Comparison of ENCODE assay signal across 1 fruit fly cellular context in genomic region chrX:12579506-12579999, dm6.
TF ChIP-seq lines count a peak whose summit lies in the region.

No protein-coding gene starts in this region.

TF ChIP-seq in whole organism, embryonic, 481 proteins besides CTCF, POLR2A, EP300 and RAD21 (continued from another document):
- TF ChIP-seq CG5953 (GFP tag; IDR thresholded peaks at IDR 0.05; lab: Robert Waterston, UW) (peak; percentile 83; the same call in 1 of the 2 replicates), CHES-1-like (GFP tag; optimal IDR thresholded peaks at IDR 0.05; lab: Kevin White, UChicago) (peak; percentile 97), CG15696 (tag; optimal IDR thresholded peaks at IDR 0.05; lab: Kevin White, UChicago) (peak; percentile 81), gsb-n (tag; optimal IDR thresholded peaks at IDR 0.05; lab: Kevin White, UChicago) (peak; percentile 88), CG1024 (GFP tag; IDR thresholded peaks at IDR 0.05; lab: Robert Waterston, UW) (peak; percentile 64), Gsc (GFP tag; IDR thresholded peaks at IDR 0.05; lab: Robert Waterston, UW) (peak; percentile 75), Xrp1 (GFP tag; IDR thresholded peaks at IDR 0.05; lab: Robert Waterston, UW) (peak; percentile 91), BtbVII (GFP tag; optimal IDR thresholded peaks at IDR 0.05; lab: Kevin White, UChicago) (peak; percentile 98), grau (tag; optimal IDR thresholded peaks at IDR 0.05; lab: Kevin White, UChicago) (peak; percentile 96), CG12219 (GFP tag; optimal IDR thresholded peaks at IDR 0.05; lab: Kevin White, UChicago) (peak; percentile 93), Hey (tag; optimal IDR thresholded peaks at IDR 0.05; lab: Kevin White, UChicago) (peak; percentile 40), hbn (GFP tag; IDR thresholded peaks at IDR 0.05; lab: Robert Waterston, UW; ENCODE audit: partially characterized antibody) (no peak), sens-2 (GFP tag; IDR thresholded peaks at IDR 0.05; lab: Robert Waterston, UW) (peak; percentile 73), danr (GFP tag; IDR thresholded peaks at IDR 0.05; lab: Robert Waterston, UW) (peak; percentile 92), lmd (GFP tag; IDR thresholded peaks at IDR 0.05; lab: Robert Waterston, UW) (peak; percentile 96), Sin3A (optimal IDR thresholded peaks at IDR 0.05; lab: Kevin White, UChicago) (no peak), CG3847 (GFP tag; IDR thresholded peaks at IDR 0.05; lab: Robert Waterston, UW) (peak; percentile 93), CG16779 (GFP tag; IDR thresholded peaks at IDR 0.05; lab: Robert Waterston, UW) (peak; percentile 84), corto (GFP tag; optimal IDR thresholded peaks at IDR 0.05; lab: Kevin White, UChicago) (peak; percentile 89), maf-S (GFP tag; optimal IDR thresholded peaks at IDR 0.05; lab: Kevin White, UChicago) (peak; percentile 95), CG32532 (GFP tag; IDR thresholded peaks at IDR 0.05; lab: Robert Waterston, UW) (peak; percentile 93), HLH54F (GFP tag; optimal IDR thresholded peaks at IDR 0.05; lab: Kevin White, UChicago) (peak; percentile 95), ac (GFP tag; optimal IDR thresholded peaks at IDR 0.05; lab: Kevin White, UChicago) (peak; percentile 70), stc (GFP tag; IDR thresholded peaks at IDR 0.05; lab: Robert Waterston, UW) (peak; percentile 95), grn (GFP tag; optimal IDR thresholded peaks at IDR 0.05; lab: Kevin White, UChicago) (peak; percentile 39), CG12744 (GFP tag; optimal IDR thresholded peaks at IDR 0.05; lab: Kevin White, UChicago) (peak; percentile 94), pb (GFP tag; optimal IDR thresholded peaks at IDR 0.05; lab: Kevin White, UChicago) (peak; percentile 97), row (GFP tag; IDR thresholded peaks at IDR 0.05; lab: Robert Waterston, UW) (peak; percentile 93), CG11695 (GFP tag; IDR thresholded peaks at IDR 0.05; lab: Robert Waterston, UW) (peak; percentile 96), GATAe (GFP tag; conservative IDR thresholded peaks at IDR 0.05; lab: Robert Waterston, UW) (peak; percentile 64), ssp (GFP tag; IDR thresholded peaks at IDR 0.05; lab: Robert Waterston, UW) (peak; percentile 79), D19A (tag; optimal IDR thresholded peaks at IDR 0.05; lab: Kevin White, UChicago) (peak; percentile 89), ci (GFP tag; IDR thresholded peaks at IDR 0.05; lab: Robert Waterston, UW) (peak; percentile 89), Drgx (GFP tag; IDR thresholded peaks at IDR 0.05; lab: Robert Waterston, UW) (peak; percentile 96), stwl (tag; optimal IDR thresholded peaks at IDR 0.05; lab: Kevin White, UChicago) (no peak), salm (tag; optimal IDR thresholded peaks at IDR 0.05; lab: Kevin White, UChicago) (peak; percentile 93), dmrt11E (tag; optimal IDR thresholded peaks at IDR 0.05; lab: Kevin White, UChicago) (peak; percentile 84)
